Fruit fly (Drosophila melanogaster): Measurements from ENCODE around the gene CG31975.

The CG31975 gene

dm6 chr2L:106540-106939 is 34.3 kb downstream of the CG31975 start, which contains the start of the genes Nhe1 and Sam-S (continued):
- no peak for TF ChIP-seq CG10147 (GFP tag; optimal IDR thresholded peaks at IDR 0.05)
- no peak for TF ChIP-seq CG7786 (GFP tag; optimal IDR thresholded peaks at IDR 0.05)
- TF ChIP-seq Dref (GFP tag; IDR thresholded peaks at IDR 0.05), result peak; percentile 55
- TF ChIP-seq Hmx (GFP tag; optimal IDR thresholded peaks at IDR 0.05), result no peak
- TF ChIP-seq CG2678 (tag; optimal IDR thresholded peaks at IDR 0.05), result no peak
- no peak for TF ChIP-seq ind (GFP tag; optimal IDR thresholded peaks at IDR 0.05)
- TF ChIP-seq CG1233 (GFP tag; optimal IDR thresholded peaks at IDR 0.05), result no peak
- no peak for TF ChIP-seq D19A (tag; optimal IDR thresholded peaks at IDR 0.05)
- TF ChIP-seq Dip3 (GFP tag; optimal IDR thresholded peaks at IDR 0.05), result no peak
- TF ChIP-seq ranshi (GFP tag; IDR thresholded peaks at IDR 0.05), result no peak
- TF ChIP-seq sima (GFP tag; optimal IDR thresholded peaks at IDR 0.05), result no peak
- no peak for TF ChIP-seq en (GFP tag; optimal IDR thresholded peaks at IDR 0.05)
- peak; percentile 43; the same call in 1 of the 4 replicates for TF ChIP-seq Dll (GFP tag; IDR thresholded peaks at IDR 0.05; ENCODE audit: partially characterized antibody)
- no peak for TF ChIP-seq CG4404 (GFP tag; IDR thresholded peaks at IDR 0.05)
- no peak for TF ChIP-seq br (optimal IDR thresholded peaks at IDR 0.05)
- TF ChIP-seq jigr1 (GFP tag; IDR thresholded peaks at IDR 0.05), result no peak
- no peak for TF ChIP-seq Hsf (GFP tag; optimal IDR thresholded peaks at IDR 0.05)
- TF ChIP-seq CG1603 (tag; optimal IDR thresholded peaks at IDR 0.05), result peak; percentile 8
- TF ChIP-seq hth (optimal IDR thresholded peaks at IDR 0.05), result no peak
- no peak for TF ChIP-seq Mad (GFP tag; optimal IDR thresholded peaks at IDR 0.05)
- TF ChIP-seq CG11696 (GFP tag; IDR thresholded peaks at IDR 0.05), result no peak
- TF ChIP-seq Bteb2 (GFP tag; optimal IDR thresholded peaks at IDR 0.05), result no peak
- no peak for TF ChIP-seq sug (tag; optimal IDR thresholded peaks at IDR 0.05)
- no peak for TF ChIP-seq so (GFP tag; IDR thresholded peaks at IDR 0.05)
- no peak for TF ChIP-seq Med (GFP tag)
- no peak for TF ChIP-seq Hmr (GFP tag; optimal IDR thresholded peaks at IDR 0.05)
- TF ChIP-seq CG4617 (GFP tag; optimal IDR thresholded peaks at IDR 0.05; ENCODE audit: borderline replicate concordance), result peak; percentile 38
- TF ChIP-seq fd102C (GFP tag; optimal IDR thresholded peaks at IDR 0.05), result no peak
- no peak for TF ChIP-seq h (optimal IDR thresholded peaks at IDR 0.05)
- TF ChIP-seq CG10209 (GFP tag; optimal IDR thresholded peaks at IDR 0.05), result no peak
- 0 out of 2 replicates have a peak, but pooled peaks have one; percentile 35 for TF ChIP-seq unc-4 (GFP tag; IDR thresholded peaks at IDR 0.05; ENCODE audit: partially characterized antibody)
- TF ChIP-seq CG1529 (GFP tag; optimal IDR thresholded peaks at IDR 0.05), result no peak
- no peak for TF ChIP-seq CG6854 (GFP tag; optimal IDR thresholded peaks at IDR 0.05)
- TF ChIP-seq Adf1 (GFP tag; IDR thresholded peaks at IDR 0.05), result no peak
- no peak for TF ChIP-seq lab (GFP tag; optimal IDR thresholded peaks at IDR 0.05)
- TF ChIP-seq CG31441 (GFP tag; IDR thresholded peaks at IDR 0.05), result no peak
- TF ChIP-seq yki (optimal IDR thresholded peaks at IDR 0.05), result no peak
- no peak for TF ChIP-seq CG34224 (GFP tag; IDR thresholded peaks at IDR 0.05; ENCODE audit: partially characterized antibody)

dm6 chr2L:102161-102761 is 38.5 kb downstream of the CG31975 start, which contains the start of gene Creld:
Gene Creld, plus strand, starts transcription at chr2L:102380.
- TF ChIP-seq Dref (GFP tag; IDR thresholded peaks at IDR 0.05) (peak; percentile 98), Dll (GFP tag; IDR thresholded peaks at IDR 0.05; ENCODE audit: partially characterized antibody) (peak; percentile 100), gfzf (GFP tag; optimal IDR thresholded peaks at IDR 0.05) (peak; percentile 41), Xbp1 (GFP tag; optimal IDR thresholded peaks at IDR 0.05) (peak; percentile 34), hbn (GFP tag; IDR thresholded peaks at IDR 0.05; ENCODE audit: partially characterized antibody) (peak; percentile 100), CG12659 (GFP tag; optimal IDR thresholded peaks at IDR 0.05) (peak; percentile 63), lilli (GFP tag; optimal IDR thresholded peaks at IDR 0.05) (peak; percentile 43), bigmax (GFP tag; optimal IDR thresholded peaks at IDR 0.05) (peak; percentile 16), Lim3 (GFP tag; IDR thresholded peaks at IDR 0.05) (no peak), stwl (tag; optimal IDR thresholded peaks at IDR 0.05) (peak; percentile 85), Sin3A (optimal IDR thresholded peaks at IDR 0.05) (peak; percentile 60), ato (GFP tag; IDR thresholded peaks at IDR 0.05; ENCODE audit: partially characterized antibody) (peak; percentile 99), CTCF (GFP tag; optimal IDR thresholded peaks at IDR 0.05) (peak; percentile 40), CHES-1-like (GFP tag; optimal IDR thresholded peaks at IDR 0.05) (peak; percentile 14), CG15514 (GFP tag; optimal IDR thresholded peaks at IDR 0.05) (peak; percentile 94), gro (GFP tag; optimal IDR thresholded peaks at IDR 0.05) (peak; percentile 75), CG9437 (GFP tag; optimal IDR thresholded peaks at IDR 0.05) (peak; percentile 89), CG9817 (tag; optimal IDR thresholded peaks at IDR 0.05) (no peak)
